Worm (Caenorhabditis elegans): ENCODE results near the gene dpl-1.

Gene dpl-1

ce11 chrII:9172849-9173248 lies 3.1 kb downstream of the dpl-1 start, which contains the start of gene T23G7.2:
Gene T23G7.2, minus strand, starts transcription at chrII:9172949.
- no peak for TF ChIP-seq ccch-3 (GFP tag; optimal IDR thresholded peaks at IDR 0.05)
- no peak for TF ChIP-seq aptf-2 (GFP tag; conservative IDR thresholded peaks at IDR 0.05)
- TF ChIP-seq nfya-1 (tag; optimal IDR thresholded peaks at IDR 0.05; ENCODE audit: borderline replicate concordance, insufficient read depth): peak; percentile 29

DNA sequence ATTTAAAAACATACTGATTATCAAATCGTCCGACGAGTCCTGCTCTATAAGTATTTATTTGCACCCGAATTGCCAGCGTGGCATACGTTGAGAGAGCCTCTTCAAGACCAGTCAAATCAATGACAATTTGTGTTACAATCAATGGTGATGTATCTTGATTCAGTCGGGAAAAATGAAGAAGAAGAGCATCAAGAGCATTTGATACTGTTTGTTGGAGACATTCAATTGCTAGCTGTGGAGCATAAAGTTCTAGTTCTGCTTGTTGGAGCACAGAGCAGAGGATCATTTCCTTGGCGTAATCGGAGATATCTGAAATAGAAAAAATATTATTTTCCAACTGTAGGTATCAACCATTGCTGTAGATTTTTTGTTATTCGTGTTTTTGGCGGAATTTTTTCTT lies 3.8 kb downstream of the dpl-1 start:
- TF ChIP-seq F10E7.11 (tag; optimal IDR thresholded peaks at IDR 0.05): no peak
- no peak for TF ChIP-seq Y67H2A.10 (GFP tag; conservative IDR thresholded peaks at IDR 0.05)
- no peak for TF ChIP-seq ceh-40 (GFP tag; IDR thresholded peaks at IDR 0.05)
- no peak for TF ChIP-seq B0336.3 (GFP tag; IDR thresholded peaks at IDR 0.05)
- TF ChIP-seq nfyb-1 (GFP tag; IDR thresholded peaks at IDR 0.05): no peak
- no peak for TF ChIP-seq sdz-38 (tag; optimal IDR thresholded peaks at IDR 0.05)
- TF ChIP-seq hlh-26 (GFP tag; conservative IDR thresholded peaks at IDR 0.05): no peak
- no peak for TF ChIP-seq pbrm-1 (GFP tag; IDR thresholded peaks at IDR 0.05)
- TF ChIP-seq bed-1 (GFP tag; IDR thresholded peaks at IDR 0.05): no peak
- no peak for TF ChIP-seq ztf-26 (tag; optimal IDR thresholded peaks at IDR 0.05)

DNA sequence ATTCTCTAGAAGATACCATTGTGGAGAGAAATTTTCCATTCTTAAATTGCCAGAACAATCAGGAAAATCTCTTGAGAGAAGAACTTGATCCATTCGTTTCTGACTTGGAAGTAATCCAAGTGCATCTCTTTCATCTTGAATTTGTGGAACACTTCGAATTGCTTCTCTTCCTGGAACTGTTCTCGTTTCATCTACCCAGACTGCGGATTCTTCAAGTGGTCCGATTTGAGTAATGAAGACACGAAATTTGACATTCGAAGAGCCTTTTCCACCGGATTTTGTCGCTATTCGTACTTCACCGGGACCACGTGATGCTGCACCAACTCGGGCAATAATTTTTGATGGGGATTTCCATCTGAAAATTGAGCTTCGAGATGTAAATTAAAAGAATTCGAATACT lies 6.8 kb downstream of the dpl-1 start:
- TF ChIP-seq F22D6.2 (tag; optimal IDR thresholded peaks at IDR 0.05) (no peak), snpc-1.1 (tag; optimal IDR thresholded peaks at IDR 0.05; ENCODE audit: insufficient read depth) (no peak), bed-1 (GFP tag; IDR thresholded peaks at IDR 0.05) (no peak), Y95B8A.8 (GFP tag; IDR thresholded peaks at IDR 0.05) (no peak)

ce11 chrII:9177080-9177479 lies 7.4 kb downstream of the dpl-1 start, which contains the start of the genes sec-5 and pir-1:
Gene sec-5, minus strand, starts transcription at chrII:9177152.
Gene pir-1, plus strand, starts transcription at chrII:9177300.
- no peak for TF ChIP-seq lin-35 (GFP tag; optimal IDR thresholded peaks at IDR 0.05)
- TF ChIP-seq attf-3 (GFP tag; conservative IDR thresholded peaks at IDR 0.05): peak; percentile 96
- peak; percentile 7 for TF ChIP-seq lin-54 (GFP tag; optimal IDR thresholded peaks at IDR 0.05)
- no peak for TF ChIP-seq tbx-9 (tag; optimal IDR thresholded peaks at IDR 0.05; ENCODE audit: borderline replicate concordance)
- TF ChIP-seq rpc-1 (optimal IDR thresholded peaks at IDR 0.05): no peak
- TF ChIP-seq rpc-1 (tag; optimal IDR thresholded peaks at IDR 0.05): no peak
- no peak for TF ChIP-seq bed-2 (GFP tag; IDR thresholded peaks at IDR 0.05)

- TF ChIP-seq bed-2 (GFP tag; IDR thresholded peaks at IDR 0.05) (no peak), ceh-100 (GFP tag; IDR thresholded peaks at IDR 0.05) (no peak), Y53F4B.3 (GFP tag; IDR thresholded peaks at IDR 0.05) (no peak), madf-8 (GFP tag; conservative IDR thresholded peaks at IDR 0.05) (no peak), ceh-58 (GFP tag; IDR thresholded peaks at IDR 0.05) (no peak), let-607 (tag; optimal IDR thresholded peaks at IDR 0.05) (no peak), K12H6.12 (tag; optimal IDR thresholded peaks at IDR 0.05) (no peak), nfya-1 (tag; optimal IDR thresholded peaks at IDR 0.05; ENCODE audit: borderline replicate concordance, insufficient read depth) (no peak), egl-44 (GFP tag; IDR thresholded peaks at IDR 0.05) (no peak), ztf-26 (tag; optimal IDR thresholded peaks at IDR 0.05) (no peak), ZK185.1 (tag; optimal IDR thresholded peaks at IDR 0.05; ENCODE audit: poor library complexity, severe bottlenecking) (no peak), ceh-91 (GFP tag; IDR thresholded peaks at IDR 0.05) (no peak), snpc-1.1 (tag; optimal IDR thresholded peaks at IDR 0.05; ENCODE audit: insufficient read depth) (no peak), F55B11.4 (tag; optimal IDR thresholded peaks at IDR 0.05; ENCODE audit: borderline replicate concordance, insufficient read depth) (no peak), F37B4.10 (GFP tag; IDR thresholded peaks at IDR 0.05) (no peak), madf-6 (GFP tag; IDR thresholded peaks at IDR 0.05) (no peak)
Observed at ce11 chrII:9178811-9179210, 9.1 kb downstream of the dpl-1 start.

Data from whole organism, young adult.